Fruit fly (Drosophila melanogaster): ENCODE data around the gene Cp7Fc.
A peak's percentile ranks its signal among the peaks of the same experiment; 100 is the strongest.

The Cp7Fc gene

dm6 chrX:8444883-8445572, 31.9 kb upstream of the Cp7Fc start (continued):
- TF ChIP-seq CG11093 (GFP tag; IDR thresholded peaks at IDR 0.05) (no peak), Elba2 (GFP tag; optimal IDR thresholded peaks at IDR 0.05) (no peak), danr (GFP tag; IDR thresholded peaks at IDR 0.05) (no peak), odd (GFP tag; optimal IDR thresholded peaks at IDR 0.05) (no peak), gcm2 (GFP tag; optimal IDR thresholded peaks at IDR 0.05) (no peak), ap (GFP tag; IDR thresholded peaks at IDR 0.05) (0 out of 2 replicates have a peak, but pooled peaks have one; percentile 33), tio (GFP tag; optimal IDR thresholded peaks at IDR 0.05) (no peak), Spps (tag; optimal IDR thresholded peaks at IDR 0.05) (peak; percentile 61), CG18262 (tag; optimal IDR thresholded peaks at IDR 0.05) (peak; percentile 93), CG8089 (GFP tag; optimal IDR thresholded peaks at IDR 0.05) (no peak), CG4820 (GFP tag; optimal IDR thresholded peaks at IDR 0.05) (peak; percentile 11), NFAT (GFP tag; IDR thresholded peaks at IDR 0.05) (no peak), bsh (GFP tag; optimal IDR thresholded peaks at IDR 0.05) (peak in 1 of 2 experiments; percentile 74), pros (GFP tag; optimal IDR thresholded peaks at IDR 0.05) (no peak), CG17385 (GFP tag; optimal IDR thresholded peaks at IDR 0.05) (peak; percentile 50), Sox100B (GFP tag; optimal IDR thresholded peaks at IDR 0.05) (peak; percentile 64), tgo (GFP tag; IDR thresholded peaks at IDR 0.05) (0 out of 3 replicates have a peak, but pooled peaks have one; percentile 30), CG17361 (GFP tag; IDR thresholded peaks at IDR 0.05) (peak; percentile 85)

DNA sequence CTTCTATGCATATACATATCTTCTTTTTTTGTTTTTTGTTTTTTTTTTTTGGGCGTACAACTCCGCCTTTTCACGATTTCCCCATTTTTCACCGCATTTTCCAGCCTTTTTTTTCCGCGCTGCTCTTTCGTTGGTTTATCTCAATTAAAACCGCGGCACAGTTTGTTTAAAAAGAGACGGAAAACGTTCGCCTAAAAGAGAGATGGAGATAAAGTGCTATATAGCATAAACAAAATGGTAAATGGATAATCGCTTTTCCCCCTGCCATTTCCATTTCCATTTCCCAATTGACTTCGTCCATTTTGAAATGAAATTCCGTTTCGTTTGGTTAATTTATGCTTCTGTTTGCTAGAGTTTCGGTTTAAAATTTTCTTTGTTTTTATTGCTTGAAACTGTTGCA, 29.8 kb upstream of the Cp7Fc start:
- TF ChIP-seq wor (GFP tag; IDR thresholded peaks at IDR 0.05) (no peak), CG8281 (tag; optimal IDR thresholded peaks at IDR 0.05) (no peak), crp (GFP tag; optimal IDR thresholded peaks at IDR 0.05) (no peak), pnt (GFP tag; optimal IDR thresholded peaks at IDR 0.05) (no peak), disco-r (GFP tag; optimal IDR thresholded peaks at IDR 0.05) (no peak), bcd (GFP tag; optimal IDR thresholded peaks at IDR 0.05) (no peak), Ssrp (tag; optimal IDR thresholded peaks at IDR 0.05) (no peak), al (GFP tag; IDR thresholded peaks at IDR 0.05) (no peak), Nf-YB (GFP tag; optimal IDR thresholded peaks at IDR 0.05) (peak; percentile 78), oc (tag; optimal IDR thresholded peaks at IDR 0.05) (no peak), nom (GFP tag; optimal IDR thresholded peaks at IDR 0.05) (no peak), Dip3 (GFP tag; optimal IDR thresholded peaks at IDR 0.05) (no peak), psq (GFP tag; optimal IDR thresholded peaks at IDR 0.05) (no peak), Nf-YC (tag; optimal IDR thresholded peaks at IDR 0.05) (peak; percentile 50)

dm6 chrX:8448171-8448570, 28.7 kb upstream of the Cp7Fc start:
- TF ChIP-seq CG2712 (tag; optimal IDR thresholded peaks at IDR 0.05) (no peak), jigr1 (GFP tag; IDR thresholded peaks at IDR 0.05) (no peak), CG7271 (tag; optimal IDR thresholded peaks at IDR 0.05) (no peak), Nf-YB (GFP tag; optimal IDR thresholded peaks at IDR 0.05) (no peak), cwo (GFP tag; optimal IDR thresholded peaks at IDR 0.05) (no peak), sob (GFP tag; IDR thresholded peaks at IDR 0.05) (no peak), gsb (GFP tag; IDR thresholded peaks at IDR 0.05) (no peak), inv (GFP tag; IDR thresholded peaks at IDR 0.05; ENCODE audit: partially characterized antibody) (no peak), CG14014 (GFP tag; IDR thresholded peaks at IDR 0.05) (no peak), hth (optimal IDR thresholded peaks at IDR 0.05) (no peak), Max (GFP tag; optimal IDR thresholded peaks at IDR 0.05) (no peak), CG6654 (GFP tag; optimal IDR thresholded peaks at IDR 0.05) (no peak), Hr39 (optimal IDR thresholded peaks at IDR 0.05) (peak; percentile 85), CTCF (GFP tag; optimal IDR thresholded peaks at IDR 0.05) (peak; percentile 60), usp (GFP tag; optimal IDR thresholded peaks at IDR 0.05) (no peak), trem (tag; optimal IDR thresholded peaks at IDR 0.05) (no peak), sens-2 (GFP tag; IDR thresholded peaks at IDR 0.05) (no peak), chif (GFP tag; optimal IDR thresholded peaks at IDR 0.05) (no peak), HLH54F (GFP tag; optimal IDR thresholded peaks at IDR 0.05) (no peak), ro (GFP tag; IDR thresholded peaks at IDR 0.05) (no peak), BtbVII (GFP tag; optimal IDR thresholded peaks at IDR 0.05) (no peak)
